Worm (Caenorhabditis elegans) whole organism, mixed stage, embryonic: ENCODE measurements around the gene ykt-6.

Experiments used
- blmp-1 ChIP-seq: fragments of 150-350 bp; optimal IDR thresholded peaks from 2 replicates; lab custom pipeline; 2014; ENCODE audit warnings: missing biosample characterization, missing genetic modification characterization
- elt-1 ChIP-seq: sonication (generic microtip); optimal IDR thresholded peaks from 2 replicates; lab custom pipeline; 2017; ENCODE audit warnings: missing genetic modification characterization, mild to moderate bottlenecking, missing compliant biosample characterization, antibody characterized with exemption, moderate library complexity, borderline replicate concordance; ENCODE audit not compliant: insufficient read depth
- nhr-76 ChIP-seq: sonication (generic microtip); optimal IDR thresholded peaks from 2 replicates; lab custom pipeline; 2017; ENCODE audit warnings: missing biosample characterization, missing genetic modification characterization
- zip-8 ChIP-seq: fragments of 150-350 bp; optimal IDR thresholded peaks from 2 replicates; lab custom pipeline; 2014; ENCODE audit warnings: missing biosample characterization, missing genetic modification characterization

DNA sequence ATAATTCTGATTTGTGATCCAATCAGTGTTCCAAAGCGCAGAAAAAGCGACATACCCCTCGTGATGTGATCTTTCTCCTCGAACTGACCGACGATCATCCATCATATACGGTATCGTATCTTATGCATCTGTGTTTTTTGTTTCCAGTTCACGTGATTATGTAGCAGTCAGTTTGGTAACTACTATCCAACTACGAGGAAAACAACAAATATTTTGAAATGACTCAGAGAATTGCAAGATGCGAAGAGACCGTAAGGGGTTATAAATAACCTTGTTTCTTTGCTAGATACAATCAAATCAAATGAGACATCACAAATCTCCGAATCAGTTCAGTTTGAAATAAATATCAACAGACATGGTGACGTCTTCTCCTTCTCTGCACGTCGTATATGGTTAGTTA is 12.8 kb upstream of the ykt-6 start:
- TF ChIP-seq blmp-1 (tag; lab: Kevin White, UChicago) (no peak), elt-1 (tag; lab: Kevin White, UChicago) (no peak), zip-8 (tag; lab: Kevin White, UChicago) (no peak), nhr-76 (no peak)
